Worm (Caenorhabditis elegans): Measurements from ENCODE around the gene C05C8.1.

DNA sequence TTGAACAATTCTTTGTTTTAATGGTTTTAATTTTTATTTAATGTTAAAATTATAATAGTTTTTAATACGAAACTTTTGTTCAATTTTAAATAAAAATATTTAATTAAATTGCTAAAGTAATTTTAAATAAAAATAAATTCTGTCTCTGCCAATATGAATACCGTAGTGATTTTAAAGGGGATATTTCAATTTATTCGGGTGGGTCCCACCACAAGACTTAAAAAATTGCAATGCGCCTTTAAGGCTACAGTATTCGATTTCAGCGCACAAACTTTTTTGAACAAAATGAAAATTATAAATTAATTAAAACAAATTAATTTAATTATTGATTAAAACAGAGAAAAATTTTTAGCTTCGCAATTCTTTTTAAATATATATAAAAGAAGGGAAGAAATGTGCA, 40.5 kb upstream of the C05C8.1 start:
- TF ChIP-seq jun-1 (tag; optimal IDR thresholded peaks at IDR 0.05) = no peak
- no peak for TF ChIP-seq unc-62 (GFP tag; optimal IDR thresholded peaks at IDR 0.05 in 1 of 2)
- no peak for TF ChIP-seq unc-62 (tag; optimal IDR thresholded peaks at IDR 0.05)
- TF ChIP-seq nhr-111 (GFP tag; optimal IDR thresholded peaks at IDR 0.05) = no peak
- TF ChIP-seq nhr-76 (tag; optimal IDR thresholded peaks at IDR 0.05) = no peak
- no peak for TF ChIP-seq pqm-1 (tag; optimal IDR thresholded peaks at IDR 0.05)
- no peak for TF ChIP-seq mdt-29 (GFP tag; IDR thresholded peaks at IDR 0.05)
- TF ChIP-seq dpl-1 (GFP tag; optimal IDR thresholded peaks at IDR 0.05) = no peak
- no peak for TF ChIP-seq lin-39 (tag; optimal IDR thresholded peaks at IDR 0.05)
